Fruit fly (Drosophila melanogaster): Measurements from ENCODE around the gene CG33654.

- no peak for TF ChIP-seq esn (GFP tag; optimal IDR thresholded peaks at IDR 0.05)
- TF ChIP-seq topi (GFP tag; optimal IDR thresholded peaks at IDR 0.05) = no peak
- TF ChIP-seq vri (GFP tag; optimal IDR thresholded peaks at IDR 0.05) = no peak
Observed at dm6 chr3R:9603022-9603942, 20.3 kb upstream of the CG33654 start.

All from whole organism, prepupa.